Fruit fly (Drosophila melanogaster) whole organism, pupa: ENCODE data around the gene dome.

Experiments
- CG34367 ChIP-seq: fragments of 200-800 bp; sonication (Bioruptor generic); optimal IDR thresholded peaks from 2 replicates; lab custom pipeline; 2018; ENCODE audit warnings: missing biosample characterization, mild to moderate bottlenecking, missing genetic modification characterization
- CG8159 ChIP-seq: fragments of 200-800 bp; sonication (Bioruptor generic); optimal IDR thresholded peaks from 3 replicates; lab custom pipeline; 2018; ENCODE audit warnings: missing biosample characterization, mild to moderate bottlenecking, missing genetic modification characterization, moderate library complexity
- CG8301 ChIP-seq: fragments of 200-800 bp; sonication (Bioruptor generic); optimal IDR thresholded peaks from 2 replicates; lab custom pipeline; 2018; ENCODE audit warnings: missing biosample characterization, mild to moderate bottlenecking, missing genetic modification characterization
- CG9948 ChIP-seq: fragments of 200-800 bp; sonication (Bioruptor generic); optimal IDR thresholded peaks from 2 replicates; lab custom pipeline; 2018; ENCODE audit warnings: missing biosample characterization, mild to moderate bottlenecking, missing genetic modification characterization, moderate library complexity
- rn ChIP-seq: fragments of 200-800 bp; sonication (Bioruptor generic); IDR thresholded peaks from 2 replicates; pipeline ENCODE4 v1.3.6; 2022; ENCODE audit warnings: missing biosample characterization, missing genetic modification characterization

- no peak for TF ChIP-seq CG8159 (tag; lab: Kevin White, UChicago)
- TF ChIP-seq CG9948 (tag; lab: Kevin White, UChicago), result no peak
- TF ChIP-seq CG34367, result no peak
- TF ChIP-seq CG8301 (tag; lab: Kevin White, UChicago), result no peak
- no peak for TF ChIP-seq rn (GFP tag; lab: Robert Waterston, UW)
Observed at dm6 chrX:19679207-19679606, 4.1 kb downstream of the dome start.
